Worm (Caenorhabditis elegans): Measurements from ENCODE around the gene tbx-32.
"Not testable (repeated sequence)": the region's sequence is repeated elsewhere in the genome, so short reads cannot be mapped to it uniquely, and the experiment has no call there.

Gene tbx-32

ce11 chrX:1682558-1682957 is 27.3 kb downstream of the tbx-32 start, which contains the start of gene meg-4:
meg-4 (plus strand) TSS chrX:1682954.
- TF ChIP-seq sdc-2 (tag; optimal IDR thresholded peaks at IDR 0.05) (peak; percentile 84), K02D7.2 (tag; optimal IDR thresholded peaks at IDR 0.05) (no peak), ceh-45 (GFP tag; IDR thresholded peaks at IDR 0.05) (no peak), fkh-10 (GFP tag; optimal IDR thresholded peaks at IDR 0.05) (no peak), hlh-8 (tag; optimal IDR thresholded peaks at IDR 0.05) (no peak), elt-2 (tag; optimal IDR thresholded peaks at IDR 0.05) (no peak)

ce11 chrX:1687079-1687478 is 31.8 kb downstream of the tbx-32 start, which contains the start of gene C36C9.11:
C36C9.11 (plus strand) TSS chrX:1687379.
- TF ChIP-seq ceh-22 (tag; optimal IDR thresholded peaks at IDR 0.05); mec-3 (tag; optimal IDR thresholded peaks at IDR 0.05; ENCODE audit: borderline replicate concordance); pax-1 (tag; optimal IDR thresholded peaks at IDR 0.05): not testable (repeated sequence)

ce11 chrX:1689996-1690395 is 34.7 kb downstream of the tbx-32 start, which contains the start of gene C36C9.12:
C36C9.12 (minus strand) TSS chrX:1690096.
- not testable (repeated sequence) for TF ChIP-seq ztf-16 (tag; optimal IDR thresholded peaks at IDR 0.05); hlh-30 (tag; optimal IDR thresholded peaks at IDR 0.05; ENCODE audit: insufficient read depth); ceh-14 (tag; optimal IDR thresholded peaks at IDR 0.05)

- TF ChIP-seq ceh-19 (GFP tag; optimal IDR thresholded peaks at IDR 0.05); nfya-1 (tag; optimal IDR thresholded peaks at IDR 0.05); unc-55 (GFP tag; optimal IDR thresholded peaks at IDR 0.05): not testable (repeated sequence)
Observed at ce11 chrX:1690894-1691293, 35.6 kb downstream of the tbx-32 start, which contains the start of gene C36C9.6. C36C9.6 (minus strand) TSS chrX:1690994.

- not testable (repeated sequence) for TF ChIP-seq ref-2 (tag; optimal IDR thresholded peaks at IDR 0.05); ceh-6 (GFP tag; optimal IDR thresholded peaks at IDR 0.05); syd-9 (tag; optimal IDR thresholded peaks at IDR 0.05)
Observed at ce11 chrX:1696879-1697278, 41.6 kb downstream of the tbx-32 start, which contains the start of gene C36C9.4. C36C9.4 (minus strand) TSS chrX:1696979.

ce11 chrX:1698476-1698875 is 43.2 kb downstream of the tbx-32 start:
- TF ChIP-seq hlh-30 (tag; optimal IDR thresholded peaks at IDR 0.05; ENCODE audit: insufficient read depth) (no peak), ahr-1 (tag; optimal IDR thresholded peaks at IDR 0.05) (no peak), npax-4 (tag; optimal IDR thresholded peaks at IDR 0.05) (no peak), ref-2 (tag; optimal IDR thresholded peaks at IDR 0.05) (no peak), elt-2 (tag; optimal IDR thresholded peaks at IDR 0.05) (no peak), ttx-3 (tag; optimal IDR thresholded peaks at IDR 0.05) (no peak), gmeb-2 (tag; optimal IDR thresholded peaks at IDR 0.05) (no peak), ceh-30 (tag; optimal IDR thresholded peaks at IDR 0.05) (no peak), ceh-24 (tag; optimal IDR thresholded peaks at IDR 0.05) (no peak), fkh-6 (tag; optimal IDR thresholded peaks at IDR 0.05) (no peak), ceh-6 (GFP tag; optimal IDR thresholded peaks at IDR 0.05) (no peak)

ce11 chrX:1703049-1703448 is 47.7 kb downstream of the tbx-32 start:
- peak; percentile 60 for TF ChIP-seq elt-4 (tag; optimal IDR thresholded peaks at IDR 0.05)
- TF ChIP-seq che-1 (tag; optimal IDR thresholded peaks at IDR 0.05): no peak

- TF ChIP-seq ceh-18 (tag; optimal IDR thresholded peaks at IDR 0.05) (no peak), sox-2 (GFP tag; IDR thresholded peaks at IDR 0.05) (no peak), eyg-1 (tag; optimal IDR thresholded peaks at IDR 0.05) (no peak), unc-3 (GFP tag; conservative IDR thresholded peaks at IDR 0.05) (no peak), unc-3 (tag; optimal IDR thresholded peaks at IDR 0.05) (no peak), che-1 (tag; optimal IDR thresholded peaks at IDR 0.05) (no peak), unc-42 (tag; optimal IDR thresholded peaks at IDR 0.05) (no peak)
Observed at ce11 chrX:1703840-1704239, 48.5 kb downstream of the tbx-32 start, which contains the start of gene C36C9.5. C36C9.5 (minus strand) TSS chrX:1703940.
